Worm (Caenorhabditis elegans) whole organism, late embryonic: Measurements from ENCODE around the gene M01F1.8.

Experiments used
- C38D4.7 ChIP-seq: fragments of 200-800 bp; sonication (Bioruptor generic); optimal IDR thresholded peaks from 2 replicates; lab custom pipeline; 2018; ENCODE audit warnings: mild to moderate bottlenecking, missing genetic modification characterization, moderate library complexity, missing compliant biosample characterization
- K09A11.1 ChIP-seq: sonication (generic microtip); optimal IDR thresholded peaks from 2 replicates; lab custom pipeline; 2017; ENCODE audit warnings: antibody characterized with exemption, mild to moderate bottlenecking, missing genetic modification characterization, missing compliant biosample characterization; ENCODE audit not compliant: insufficient read depth
- T23F11.4 ChIP-seq: fragments of 200-800 bp; sonication (Bioruptor generic); optimal IDR thresholded peaks from 2 replicates; lab custom pipeline; 2018; ENCODE audit warnings: mild to moderate bottlenecking, missing genetic modification characterization, missing compliant biosample characterization
- ceh-14 ChIP-seq: sonication (generic microtip); optimal IDR thresholded peaks from 2 replicates; lab custom pipeline; 2016; ENCODE audit warnings: missing genotype, missing genetic modification characterization, missing compliant biosample characterization
- ceh-2 ChIP-seq: sonication (generic microtip); optimal IDR thresholded peaks from 2 replicates; lab custom pipeline; 2016; ENCODE audit warnings: missing genotype, missing genetic modification characterization, missing compliant biosample characterization
- ceh-22 ChIP-seq: sonication (generic microtip); optimal IDR thresholded peaks from 2 replicates; lab custom pipeline; 2017; ENCODE audit warnings: missing biosample characterization, missing genetic modification characterization
- ceh-24 ChIP-seq: sonication (generic microtip); optimal IDR thresholded peaks from 2 replicates; lab custom pipeline; 2016; ENCODE audit warnings: mild to moderate bottlenecking, missing genetic modification characterization, missing compliant biosample characterization
- ceh-30 ChIP-seq: fragments of 150-350 bp; optimal IDR thresholded peaks from 2 replicates; lab custom pipeline; 2014; ENCODE audit warnings: missing biosample characterization, missing genetic modification characterization
- ceh-34 ChIP-seq: sonication (generic microtip); optimal IDR thresholded peaks from 2 replicates; lab custom pipeline; 2016; ENCODE audit warnings: mild to moderate bottlenecking, missing genetic modification characterization, missing compliant biosample characterization
- ceh-45 ChIP-seq: fragments of 200-800 bp; sonication (Bioruptor generic); IDR thresholded peaks from 2 replicates; pipeline ENCODE4 v1.3.6; 2022; ENCODE audit warnings: missing genetic modification reagents, missing genetic modification characterization, missing compliant biosample characterization
- ceh-48 ChIP-seq: sonication (generic microtip); optimal IDR thresholded peaks from 2 replicates; lab custom pipeline; 2016; ENCODE audit warnings: missing genetic modification characterization, inconsistent platforms, missing compliant biosample characterization
- ceh-6 ChIP-seq: fragments of 200-800 bp; sonication (Bioruptor generic); optimal IDR thresholded peaks from 2 replicates; lab custom pipeline; 2018; ENCODE audit warnings: mild to moderate bottlenecking, missing genetic modification characterization, missing compliant biosample characterization
- che-1 ChIP-seq: sonication (generic microtip); optimal IDR thresholded peaks from 2 replicates; lab custom pipeline; 2016; ENCODE audit warnings: mild to moderate bottlenecking, missing genetic modification characterization, missing compliant biosample characterization
- dmd-4 ChIP-seq: sonication (generic microtip); optimal IDR thresholded peaks from 2 replicates; lab custom pipeline; 2016; ENCODE audit warnings: borderline replicate concordance, missing genetic modification characterization, missing compliant biosample characterization
- elt-4 ChIP-seq: sonication (generic microtip); optimal IDR thresholded peaks from 2 replicates; lab custom pipeline; 2016; ENCODE audit warnings: missing genetic modification characterization, missing compliant biosample characterization
- eyg-1 ChIP-seq: sonication (generic microtip); optimal IDR thresholded peaks from 2 replicates; lab custom pipeline; 2016; ENCODE audit warnings: missing genotype, missing genetic modification characterization, missing compliant biosample characterization
- fkh-6 ChIP-seq: sonication (generic microtip); optimal IDR thresholded peaks from 2 replicates; lab custom pipeline; 2016; ENCODE audit warnings: missing genetic modification characterization, missing compliant biosample characterization
- hlh-13 ChIP-seq: fragments of 200-800 bp; sonication (Bioruptor generic); optimal IDR thresholded peaks from 2 replicates; lab custom pipeline; 2018; ENCODE audit warnings: mild to moderate bottlenecking, missing genetic modification characterization, missing compliant biosample characterization
- hlh-30 ChIP-seq: sonication (generic microtip); optimal IDR thresholded peaks from 2 replicates; lab custom pipeline; 2017; ENCODE audit warnings: antibody characterized with exemption, missing genetic modification characterization, missing compliant biosample characterization; ENCODE audit not compliant: insufficient read depth
- hlh-6 ChIP-seq: sonication (generic microtip); optimal IDR thresholded peaks from 2 replicates; lab custom pipeline; 2016; ENCODE audit warnings: missing genotype, missing genetic modification characterization, missing compliant biosample characterization
- hlh-8 ChIP-seq: sonication (generic microtip); optimal IDR thresholded peaks from 2 replicates; lab custom pipeline; 2016; ENCODE audit warnings: missing genotype, missing genetic modification characterization, missing compliant biosample characterization
- lim-6 ChIP-seq: sonication (generic microtip); optimal IDR thresholded peaks from 2 replicates; lab custom pipeline; 2016; ENCODE audit warnings: missing genetic modification characterization, missing compliant biosample characterization
- lin-11 ChIP-seq: fragments of 200-800 bp; sonication (Bioruptor generic); optimal IDR thresholded peaks from 2 replicates; lab custom pipeline; 2018; ENCODE audit warnings: mild to moderate bottlenecking, missing genetic modification characterization, missing compliant biosample characterization
- madf-2 ChIP-seq: sonication (generic microtip); optimal IDR thresholded peaks from 2 replicates; lab custom pipeline; 2017; ENCODE audit warnings: missing genetic modification characterization, missing compliant biosample characterization
- mec-3 ChIP-seq: sonication (generic microtip); optimal IDR thresholded peaks from 2 replicates; lab custom pipeline; 2016; ENCODE audit warnings: borderline replicate concordance, missing genetic modification characterization, missing compliant biosample characterization
- nfya-1 ChIP-seq: sonication (generic microtip); optimal IDR thresholded peaks from 2 replicates; lab custom pipeline; 2017; ENCODE audit warnings: missing genetic modification characterization, mild to moderate bottlenecking, missing compliant biosample characterization, antibody characterized with exemption, moderate library complexity
- nhr-232 ChIP-seq: sonication (generic microtip); optimal IDR thresholded peaks from 2 replicates; lab custom pipeline; 2016; ENCODE audit warnings: missing genetic modification characterization, missing compliant biosample characterization
- odd-2 ChIP-seq: sonication (generic microtip); optimal IDR thresholded peaks from 2 replicates; lab custom pipeline; 2017; ENCODE audit warnings: antibody characterized with exemption, mild to moderate bottlenecking, missing genetic modification characterization, missing compliant biosample characterization
- pag-3 ChIP-seq: sonication (generic microtip); optimal IDR thresholded peaks from 2 replicates; lab custom pipeline; 2016; ENCODE audit warnings: missing compliant biosample characterization, missing genetic modification characterization, borderline replicate concordance
- pha-4 ChIP-seq: fragments of 150-350 bp; optimal IDR thresholded peaks from 2 replicates; lab custom pipeline; 2018; ENCODE audit warnings: missing biosample characterization, missing genetic modification reagents, missing genetic modification characterization
- pqm-1 ChIP-seq: sonication (generic microtip); optimal IDR thresholded peaks from 2 replicates; lab custom pipeline; 2016; ENCODE audit warnings: missing genetic modification characterization, missing compliant biosample characterization
- pros-1 ChIP-seq: fragments of 150-350 bp; optimal IDR thresholded peaks from 2 replicates; lab custom pipeline; 2014; ENCODE audit warnings: missing biosample characterization, missing genetic modification reagents, missing genetic modification characterization
- ref-2 ChIP-seq: sonication (generic microtip); optimal IDR thresholded peaks from 2 replicates; lab custom pipeline; 2016; ENCODE audit warnings: missing genetic modification characterization, missing compliant biosample characterization
- rnt-1 ChIP-seq: sonication (generic microtip); optimal IDR thresholded peaks from 2 replicates; lab custom pipeline; 2016; ENCODE audit warnings: missing genetic modification characterization, missing compliant biosample characterization
- sdc-2 ChIP-seq: sonication (generic microtip); optimal IDR thresholded peaks from 2 replicates; lab custom pipeline; 2016; ENCODE audit warnings: missing genotype, missing genetic modification characterization, missing compliant biosample characterization
- sox-4 ChIP-seq: sonication (generic microtip); optimal IDR thresholded peaks from 2 replicates; lab custom pipeline; 2017; ENCODE audit warnings: mild to moderate bottlenecking, missing genetic modification characterization, inconsistent platforms, missing compliant biosample characterization
- syd-9 ChIP-seq: sonication (generic microtip); optimal IDR thresholded peaks from 2 replicates; lab custom pipeline; 2016; ENCODE audit warnings: mild to moderate bottlenecking, missing genetic modification characterization, moderate library complexity, missing compliant biosample characterization
- tbx-2 ChIP-seq: sonication (generic microtip); optimal IDR thresholded peaks from 2 replicates; lab custom pipeline; 2016; ENCODE audit warnings: missing genetic modification characterization, missing compliant biosample characterization
- tbx-7 ChIP-seq: sonication (generic microtip); optimal IDR thresholded peaks from 2 replicates; lab custom pipeline; 2016; ENCODE audit warnings: missing genotype, missing genetic modification characterization, missing compliant biosample characterization
- ttx-3 ChIP-seq: sonication (generic microtip); optimal IDR thresholded peaks from 2 replicates; lab custom pipeline; 2016; ENCODE audit warnings: missing genetic modification reagents, missing genetic modification characterization, missing compliant biosample characterization
- zip-5 ChIP-seq: sonication (generic microtip); optimal IDR thresholded peaks from 2 replicates; lab custom pipeline; 2016; ENCODE audit warnings: missing genetic modification characterization, missing compliant biosample characterization

Gene M01F1.8

ce11 chrIII:3476245-3476644, 26.1 kb downstream of the M01F1.8 start (continued):
- TF ChIP-seq nhr-232 (no peak), ceh-24 (tag; lab: Kevin White, UChicago) (no peak), ceh-45 (GFP tag; lab: Robert Waterston, UW) (no peak), ref-2 (tag; lab: Kevin White, UChicago) (peak; percentile 95), hlh-8 (peak; percentile 93), ceh-6 (no peak), K09A11.1 (tag; lab: Kevin White, UChicago) (no peak), ceh-2 (tag; lab: Kevin White, UChicago) (peak; percentile 96), che-1 (peak; percentile 36), lim-6 (tag; lab: Kevin White, UChicago) (peak; percentile 94), pros-1 (tag; lab: Kevin White, UChicago) (no peak), lin-11 (tag; lab: Kevin White, UChicago) (peak; percentile 41), dmd-4 (tag; lab: Kevin White, UChicago) (peak; percentile 44), C38D4.7 (peak; percentile 56), rnt-1 (peak; percentile 87), tbx-7 (tag; lab: Kevin White, UChicago) (peak; percentile 99), zip-5 (peak; percentile 98), ttx-3 (tag; lab: Kevin White, UChicago) (peak; percentile 72), T23F11.4 (no peak), hlh-13 (GFP tag; lab: Kevin White, UChicago) (no peak), pqm-1 (peak; percentile 97), elt-4 (tag; lab: Kevin White, UChicago) (peak; percentile 75), eyg-1 (peak; percentile 51), sdc-2 (tag; lab: Kevin White, UChicago) (peak; percentile 71), hlh-30 (tag; lab: Kevin White, UChicago) (no peak), pag-3 (tag; lab: Kevin White, UChicago) (peak; percentile 86), fkh-6 (tag; lab: Kevin White, UChicago) (peak; percentile 76)
- TF ChIP-seq, all 69 proteins: peak for 40

ce11 chrIII:3475497-3475896, 26.9 kb downstream of the M01F1.8 start, which contains the start of gene C34C12.9:
Gene C34C12.9 (minus strand): TSS chrIII:3475512.
- TF ChIP-seq mec-3 (tag; lab: Kevin White, UChicago), result no peak
- no peak for TF ChIP-seq ceh-14 (tag; lab: Kevin White, UChicago)
- no peak for TF ChIP-seq madf-2 (tag; lab: Kevin White, UChicago)
- TF ChIP-seq nfya-1 (tag; lab: Kevin White, UChicago), result no peak
- TF ChIP-seq hlh-13 (GFP tag; lab: Kevin White, UChicago), result no peak
- TF ChIP-seq ceh-45 (GFP tag; lab: Robert Waterston, UW), result no peak
- TF ChIP-seq zip-5, result no peak
- TF ChIP-seq ceh-48 (tag; lab: Kevin White, UChicago), result no peak
- TF ChIP-seq ceh-34 (tag; lab: Kevin White, UChicago), result no peak
- TF ChIP-seq dmd-4 (tag; lab: Kevin White, UChicago), result no peak
- TF ChIP-seq elt-4 (tag; lab: Kevin White, UChicago), result no peak
- TF ChIP-seq ceh-2 (tag; lab: Kevin White, UChicago), result no peak
- TF ChIP-seq sdc-2 (tag; lab: Kevin White, UChicago), result no peak
- TF ChIP-seq sox-4 (tag; lab: Kevin White, UChicago), result no peak
- no peak for TF ChIP-seq ceh-24 (tag; lab: Kevin White, UChicago)
- TF ChIP-seq syd-9, result no peak
- TF ChIP-seq, all 69 proteins: peak for 0

ce11 chrIII:3475014-3475413, 27.3 kb downstream of the M01F1.8 start:
- TF ChIP-seq odd-2, result no peak
- TF ChIP-seq tbx-2 (tag; lab: Kevin White, UChicago), result no peak
- no peak for TF ChIP-seq ceh-30 (tag; lab: Kevin White, UChicago)
- no peak for TF ChIP-seq pha-4 (tag; lab: Kevin White, UChicago)
- TF ChIP-seq hlh-8, result no peak
- no peak for TF ChIP-seq C38D4.7
- TF ChIP-seq ceh-22, result no peak
- no peak for TF ChIP-seq dmd-4 (tag; lab: Kevin White, UChicago)
- TF ChIP-seq ttx-3 (tag; lab: Kevin White, UChicago), result no peak
- no peak for TF ChIP-seq hlh-6
